Fruit fly (Drosophila melanogaster): Measurements from ENCODE around the gene toc.

toc gene

dm6 chr2L:3039774-3040173, 104.8 kb downstream of the toc start, which contains the start of the genes cnir and CG17221 (continued):
- TF ChIP-seq otp (GFP tag; IDR thresholded peaks at IDR 0.05) (peak; percentile 28; the same call in 1 of the 3 replicates), crol (GFP tag; IDR thresholded peaks at IDR 0.05) (no peak), fd64A (GFP tag; optimal IDR thresholded peaks at IDR 0.05) (no peak), luna (GFP tag; optimal IDR thresholded peaks at IDR 0.05) (peak; percentile 51), HLH54F (GFP tag; optimal IDR thresholded peaks at IDR 0.05) (peak; percentile 76), gro (GFP tag; optimal IDR thresholded peaks at IDR 0.05) (peak; percentile 74), CG31441 (GFP tag; IDR thresholded peaks at IDR 0.05) (peak; percentile 53), Med (GFP tag) (peak; percentile 97), CG3065 (GFP tag; optimal IDR thresholded peaks at IDR 0.05) (no peak), unc-4 (GFP tag; IDR thresholded peaks at IDR 0.05; ENCODE audit: partially characterized antibody) (peak; percentile 67; the same call in 1 of the 2 replicates), sob (GFP tag; IDR thresholded peaks at IDR 0.05) (peak; percentile 60), gfzf (GFP tag; optimal IDR thresholded peaks at IDR 0.05) (peak; percentile 75), tio (GFP tag; optimal IDR thresholded peaks at IDR 0.05) (no peak), tin (GFP tag; optimal IDR thresholded peaks at IDR 0.05) (peak; percentile 67), Lhr (GFP tag; optimal IDR thresholded peaks at IDR 0.05) (no peak), CG1603 (tag; optimal IDR thresholded peaks at IDR 0.05) (peak; percentile 72), Dip3 (GFP tag; optimal IDR thresholded peaks at IDR 0.05) (peak; percentile 70), ATbp (GFP tag; optimal IDR thresholded peaks at IDR 0.05) (no peak), Ptx1 (GFP tag; IDR thresholded peaks at IDR 0.05) (no peak), fu2 (GFP tag; optimal IDR thresholded peaks at IDR 0.05) (peak; percentile 71), CG6175 (GFP tag; IDR thresholded peaks at IDR 0.05) (no peak), hbn (GFP tag; IDR thresholded peaks at IDR 0.05; ENCODE audit: partially characterized antibody) (peak; percentile 62; the same call in 1 of the 2 replicates), CG12219 (GFP tag; optimal IDR thresholded peaks at IDR 0.05) (peak; percentile 48), twi (tag; optimal IDR thresholded peaks at IDR 0.05) (peak; percentile 35), CG11695 (GFP tag; IDR thresholded peaks at IDR 0.05) (peak; percentile 48; the same call in 1 of the 3 replicates), CG4617 (GFP tag; optimal IDR thresholded peaks at IDR 0.05; ENCODE audit: borderline replicate concordance) (peak; percentile 88), CG15479 (GFP tag; optimal IDR thresholded peaks at IDR 0.05) (no peak), D19B (GFP tag; optimal IDR thresholded peaks at IDR 0.05) (no peak), CG2116 (GFP tag; optimal IDR thresholded peaks at IDR 0.05) (peak; percentile 92), Atf3 (GFP tag; optimal IDR thresholded peaks at IDR 0.05) (peak; percentile 26), Abd-B (GFP tag; optimal IDR thresholded peaks at IDR 0.05) (peak; percentile 64), BEAF-32 (GFP tag; optimal IDR thresholded peaks at IDR 0.05) (peak; percentile 72), Antp (GFP tag; optimal IDR thresholded peaks at IDR 0.05) (peak; percentile 69), CG16779 (GFP tag; IDR thresholded peaks at IDR 0.05) (peak; percentile 50; the same call in 1 of the 2 replicates), br (optimal IDR thresholded peaks at IDR 0.05) (no peak), ro (GFP tag; IDR thresholded peaks at IDR 0.05) (no peak), D (optimal IDR thresholded peaks at IDR 0.05) (no peak), D (GFP tag; optimal IDR thresholded peaks at IDR 0.05) (peak; percentile 38), Hr3 (GFP tag; optimal IDR thresholded peaks at IDR 0.05) (peak; percentile 44), ttk (GFP tag; IDR thresholded peaks at IDR 0.05) (peak; percentile 69; the same call in 1 of the 2 replicates), Oli (tag; optimal IDR thresholded peaks at IDR 0.05) (peak; percentile 47), ind (GFP tag; optimal IDR thresholded peaks at IDR 0.05) (peak; percentile 73), CoRest (tag; optimal IDR thresholded peaks at IDR 0.05) (peak; percentile 74), lilli (GFP tag; optimal IDR thresholded peaks at IDR 0.05) (peak; percentile 87), exex (tag; optimal IDR thresholded peaks at IDR 0.05) (peak; percentile 74), CG30020 (tag; optimal IDR thresholded peaks at IDR 0.05) (peak; percentile 59), CG1647 (GFP tag; optimal IDR thresholded peaks at IDR 0.05) (peak; percentile 19), CG18599 (GFP tag; optimal IDR thresholded peaks at IDR 0.05) (peak; percentile 72), zen (tag; optimal IDR thresholded peaks at IDR 0.05) (peak; percentile 78), CG4404 (GFP tag; IDR thresholded peaks at IDR 0.05) (no peak; the same call in 1 of the 2 replicates), CG6854 (GFP tag; optimal IDR thresholded peaks at IDR 0.05) (no peak)
